Fruit fly (Drosophila melanogaster): ENCODE results near the gene Mnt.
A peak's percentile ranks its signal among the peaks of the same experiment; 100 is the strongest.

Gene Mnt

dm6 chrX:3714020-3714419 lies 42.4 kb downstream of the Mnt start:
- TF ChIP-seq dsf (GFP tag; optimal IDR thresholded peaks at IDR 0.05; ENCODE audit: borderline replicate concordance) (no peak), HLH106 (tag; optimal IDR thresholded peaks at IDR 0.05) (no peak), OdsH (GFP tag; optimal IDR thresholded peaks at IDR 0.05) (no peak), CG32264 (GFP tag; optimal IDR thresholded peaks at IDR 0.05) (no peak), foxo (GFP tag; optimal IDR thresholded peaks at IDR 0.05) (no peak), ey (GFP tag; optimal IDR thresholded peaks at IDR 0.05) (no peak), Hr83 (GFP tag; optimal IDR thresholded peaks at IDR 0.05; ENCODE audit: poor library complexity, severe bottlenecking) (no peak), dl (GFP tag; optimal IDR thresholded peaks at IDR 0.05; ENCODE audit: insufficient read depth in 1 of 2, partially characterized antibody in 2 of 2) (no peak), Hr78 (GFP tag; optimal IDR thresholded peaks at IDR 0.05) (no peak), woc (GFP tag; optimal IDR thresholded peaks at IDR 0.05) (no peak)

DNA sequence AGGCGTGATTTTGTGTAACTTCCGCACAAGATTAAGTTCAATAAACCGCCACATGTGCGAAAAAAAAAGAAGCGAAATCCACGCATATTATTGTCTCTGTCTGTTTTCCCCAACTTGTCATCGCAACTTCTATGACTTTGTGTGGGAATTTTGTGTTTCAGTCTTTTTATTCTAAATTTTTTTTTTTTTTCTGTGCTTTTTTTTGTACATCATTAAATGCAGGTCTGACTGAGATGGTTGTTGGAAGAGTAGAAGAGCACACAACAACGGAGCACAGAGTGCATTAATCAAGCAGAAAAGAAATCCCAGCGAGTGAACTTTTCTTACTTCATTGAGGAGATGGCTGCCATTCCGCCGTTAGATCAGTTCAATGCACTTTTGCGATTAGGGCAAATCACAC lies 44.0 kb downstream of the Mnt start:
- no peak for TF ChIP-seq fru (GFP tag; optimal IDR thresholded peaks at IDR 0.05)
- TF ChIP-seq brk (GFP tag; optimal IDR thresholded peaks at IDR 0.05) = no peak
- no peak for TF ChIP-seq br (GFP tag; optimal IDR thresholded peaks at IDR 0.05)
- TF ChIP-seq psq (GFP tag; optimal IDR thresholded peaks at IDR 0.05) = no peak
- TF ChIP-seq Hr78 (GFP tag; optimal IDR thresholded peaks at IDR 0.05) = no peak
- TF ChIP-seq jim (GFP tag; optimal IDR thresholded peaks at IDR 0.05) = no peak
- no peak for TF ChIP-seq Vsx2 (GFP tag; optimal IDR thresholded peaks at IDR 0.05; ENCODE audit: partially characterized antibody)

DNA sequence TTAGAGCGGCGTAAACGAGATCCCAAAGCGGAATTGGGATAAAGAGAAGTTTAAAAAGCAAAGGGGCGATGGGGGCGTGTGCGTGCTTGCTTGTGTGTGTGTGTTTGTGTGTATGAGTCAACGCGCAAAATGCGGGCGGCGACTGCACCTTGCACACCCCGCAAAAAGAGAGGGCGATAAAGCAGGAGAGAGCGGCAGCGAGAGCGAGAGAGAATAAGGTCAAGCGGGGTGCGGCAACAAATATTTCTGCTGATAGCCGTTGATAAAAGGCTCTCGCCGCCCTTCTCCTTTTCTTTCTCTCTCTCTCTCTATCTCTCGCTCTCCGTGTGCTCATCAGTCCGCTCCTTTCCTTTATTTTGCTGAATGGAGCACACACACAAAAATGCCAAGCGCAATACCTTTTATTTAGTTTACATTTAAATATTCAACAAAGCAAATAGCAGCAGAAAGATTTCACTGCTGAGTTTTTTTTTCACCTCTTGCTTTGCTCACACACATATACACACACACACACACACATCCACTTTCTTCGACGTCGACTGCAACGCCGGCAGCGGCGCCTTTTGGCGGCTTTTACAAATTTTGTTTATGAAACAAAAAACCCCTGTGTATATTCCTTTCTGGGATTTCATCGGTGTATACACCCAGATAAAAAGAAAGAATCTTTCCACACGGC lies 47.1 kb downstream of the Mnt start:
- TF ChIP-seq Sp1 (GFP tag; optimal IDR thresholded peaks at IDR 0.05) = no peak
- TF ChIP-seq foxo (GFP tag; optimal IDR thresholded peaks at IDR 0.05) = peak in 1 of 2 experiments; percentile 4
- peak; percentile 61 for TF ChIP-seq h (GFP tag; optimal IDR thresholded peaks at IDR 0.05)
- TF ChIP-seq woc (GFP tag; optimal IDR thresholded peaks at IDR 0.05) = no peak
- peak; percentile 32 for TF ChIP-seq CrebA (GFP tag; optimal IDR thresholded peaks at IDR 0.05; ENCODE audit: borderline replicate concordance)
- peak; percentile 46 for TF ChIP-seq Hr83 (GFP tag; optimal IDR thresholded peaks at IDR 0.05; ENCODE audit: poor library complexity, severe bottlenecking)
- peak; percentile 78 for TF ChIP-seq Jra (GFP tag; optimal IDR thresholded peaks at IDR 0.05)
- TF ChIP-seq Dif (GFP tag; optimal IDR thresholded peaks at IDR 0.05; ENCODE audit: partially characterized antibody) = peak; percentile 93
- TF ChIP-seq rgr (GFP tag; optimal IDR thresholded peaks at IDR 0.05) = peak; percentile 2
- no peak for TF ChIP-seq tai (GFP tag; optimal IDR thresholded peaks at IDR 0.05)
- TF ChIP-seq Vsx2 (GFP tag; optimal IDR thresholded peaks at IDR 0.05; ENCODE audit: partially characterized antibody) = peak; percentile 80
- peak; percentile 91 to 92 for TF ChIP-seq dl (GFP tag; optimal IDR thresholded peaks at IDR 0.05; ENCODE audit: insufficient read depth in 1 of 2, partially characterized antibody in 2 of 2)
- no peak for TF ChIP-seq Mio (GFP tag; optimal IDR thresholded peaks at IDR 0.05)
- TF ChIP-seq Abd-B (GFP tag; optimal IDR thresholded peaks at IDR 0.05) = no peak
- TF ChIP-seq sv (GFP tag; optimal IDR thresholded peaks at IDR 0.05) = no peak
- no peak for TF ChIP-seq lola (GFP tag; optimal IDR thresholded peaks at IDR 0.05)
- no peak for TF ChIP-seq ey (GFP tag; optimal IDR thresholded peaks at IDR 0.05)
- no peak for TF ChIP-seq dsf (GFP tag; optimal IDR thresholded peaks at IDR 0.05; ENCODE audit: borderline replicate concordance)
- TF ChIP-seq Dfd (GFP tag; optimal IDR thresholded peaks at IDR 0.05) = peak; percentile 4
- no peak for TF ChIP-seq Myc (optimal IDR thresholded peaks at IDR 0.05)
- peak; percentile 27 for TF ChIP-seq br (GFP tag; optimal IDR thresholded peaks at IDR 0.05)
- TF ChIP-seq OdsH (GFP tag; optimal IDR thresholded peaks at IDR 0.05) = peak; percentile 26
- peak; percentile 87 for TF ChIP-seq psq (GFP tag; optimal IDR thresholded peaks at IDR 0.05)
- TF ChIP-seq N (GFP tag; optimal IDR thresholded peaks at IDR 0.05) = no peak
- TF ChIP-seq Hnf4 (GFP tag; optimal IDR thresholded peaks at IDR 0.05) = peak; percentile 61
- peak; percentile 20 for TF ChIP-seq brk (GFP tag; optimal IDR thresholded peaks at IDR 0.05)
- TF ChIP-seq pan (optimal IDR thresholded peaks at IDR 0.05) = no peak
- no peak for TF ChIP-seq CG32264 (GFP tag; optimal IDR thresholded peaks at IDR 0.05)
- no peak for TF ChIP-seq jim (GFP tag; optimal IDR thresholded peaks at IDR 0.05)
- no peak for TF ChIP-seq Hr78 (GFP tag; optimal IDR thresholded peaks at IDR 0.05)
- TF ChIP-seq fru (GFP tag; optimal IDR thresholded peaks at IDR 0.05) = peak; percentile 2
- TF ChIP-seq CG9705 (GFP tag; optimal IDR thresholded peaks at IDR 0.05) = no peak
- no peak for TF ChIP-seq GATAd (GFP tag; optimal IDR thresholded peaks at IDR 0.05)
- no peak for TF ChIP-seq HLH106 (tag; optimal IDR thresholded peaks at IDR 0.05)
- no peak for TF ChIP-seq dmrt93B (GFP tag; optimal IDR thresholded peaks at IDR 0.05)
- TF ChIP-seq sage (GFP tag; optimal IDR thresholded peaks at IDR 0.05) = no peak
- TF ChIP-seq Rel (GFP tag; optimal IDR thresholded peaks at IDR 0.05) = peak; percentile 21
- no peak for TF ChIP-seq Rel (tag; optimal IDR thresholded peaks at IDR 0.05)
- TF ChIP-seq usp (GFP tag; optimal IDR thresholded peaks at IDR 0.05) = no peak
